Fruit fly (Drosophila melanogaster) whole organism, embryonic: ENCODE results near the gene CG17996.

Experiments
- Bdp1 ChIP-seq: fragments of 200-800 bp; sonication (Bioruptor generic); optimal IDR thresholded peaks from 3 replicates; lab custom pipeline; 2016; ENCODE audit warnings: missing biosample characterization, missing genetic modification characterization
- CG10462 ChIP-seq: fragments of 200-800 bp; sonication (Bioruptor generic); optimal IDR thresholded peaks from 2 replicates; lab custom pipeline; 2016; ENCODE audit warnings: missing biosample characterization, missing genetic modification characterization
- CG11456 ChIP-seq: fragments of 200-800 bp; sonication (Bioruptor generic); IDR thresholded peaks from 3 replicates; pipeline ENCODE4 v1.3.6; 2022; ENCODE audit warnings: missing biosample characterization, missing genetic modification characterization
- CG11695 ChIP-seq: fragments of 200-800 bp; sonication (Bioruptor generic); IDR thresholded peaks from 3 replicates; pipeline ENCODE4 v1.3.6; 2022; ENCODE audit warnings: missing biosample characterization, missing genetic modification characterization
- CG12769 ChIP-seq: fragments of 200-800 bp; sonication (Bioruptor generic); optimal IDR thresholded peaks from 2 replicates; lab custom pipeline; 2019; ENCODE audit warnings: missing biosample characterization, mild to moderate bottlenecking, missing genetic modification characterization, moderate library complexity
- CG17361 ChIP-seq: fragments of 200-800 bp; sonication (Bioruptor generic); IDR thresholded peaks from 3 replicates; pipeline ENCODE4 v1.3.6; 2022; ENCODE audit warnings: missing biosample characterization, missing genetic modification characterization
- CG17385 ChIP-seq: fragments of 200-800 bp; sonication (Bioruptor generic); optimal IDR thresholded peaks from 3 replicates; lab custom pipeline; 2018; ENCODE audit warnings: missing biosample characterization, mild to moderate bottlenecking, missing genetic modification characterization
- CG31388 ChIP-seq: fragments of 200-800 bp; sonication (Bioruptor generic); optimal IDR thresholded peaks from 2 replicates; lab custom pipeline; 2016; ENCODE audit warnings: missing biosample characterization, missing genetic modification characterization
- CG3838 ChIP-seq: fragments of 200-800 bp; sonication (Bioruptor generic); optimal IDR thresholded peaks from 3 replicates; lab custom pipeline; 2016; ENCODE audit warnings: missing biosample characterization, missing genetic modification characterization
- CG4328 ChIP-seq: fragments of 200-800 bp; sonication (Bioruptor generic); optimal IDR thresholded peaks from 3 replicates; lab custom pipeline; 2017; ENCODE audit warnings: missing biosample characterization, missing genetic modification reagents, missing genetic modification characterization
- CG4404 ChIP-seq: fragments of 200-800 bp; sonication (Bioruptor generic); IDR thresholded peaks from 2 replicates; pipeline ENCODE4 v1.3.6; 2022; ENCODE audit warnings: missing biosample characterization, missing genetic modification characterization
- CG4617 ChIP-seq: fragments of 200-800 bp; sonication (Bioruptor generic); optimal IDR thresholded peaks from 3 replicates; lab custom pipeline; 2016; ENCODE audit warnings: missing biosample characterization, missing genetic modification characterization, borderline replicate concordance
- CG5953 ChIP-seq: fragments of 200-800 bp; sonication (Bioruptor generic); IDR thresholded peaks from 2 replicates; pipeline ENCODE4 v1.3.6; 2022; ENCODE audit warnings: missing biosample characterization, missing genetic modification characterization
- CG7987 ChIP-seq: fragments of 200-800 bp; sonication (Bioruptor generic); optimal IDR thresholded peaks from 2 replicates; lab custom pipeline; 2018; ENCODE audit warnings: missing biosample characterization, mild to moderate bottlenecking, missing genetic modification characterization, moderate library complexity
- Doc2 ChIP-seq: fragments of 200-800 bp; sonication (Bioruptor generic); IDR thresholded peaks from 2 replicates; pipeline ENCODE4 v1.3.6; 2022; ENCODE audit warnings: missing biosample characterization, missing genetic modification characterization
- Ets97D ChIP-seq: fragments of 200-800 bp; sonication (Bioruptor generic); optimal IDR thresholded peaks from 3 replicates; lab custom pipeline; 2016; ENCODE audit warnings: missing biosample characterization, missing genetic modification characterization
- Lhr ChIP-seq: fragments of 200-800 bp; sonication (Bioruptor generic); optimal IDR thresholded peaks from 3 replicates; lab custom pipeline; 2017; ENCODE audit warnings: mild to moderate bottlenecking, missing biosample characterization, missing genetic modification reagents, missing genetic modification characterization
- Max ChIP-seq: fragments of 200-800 bp; sonication (Bioruptor generic); optimal IDR thresholded peaks from 2 replicates; lab custom pipeline; 2016; ENCODE audit warnings: missing biosample characterization, mild to moderate bottlenecking, missing genetic modification characterization
- NfI ChIP-seq: fragments of 200-800 bp; sonication (Bioruptor generic); optimal IDR thresholded peaks from 3 replicates; lab custom pipeline; 2018; ENCODE audit warnings: missing biosample characterization, mild to moderate bottlenecking, missing genetic modification characterization, moderate library complexity
- Oli ChIP-seq: fragments of 200-800 bp; sonication (Bioruptor generic); optimal IDR thresholded peaks from 2 replicates; lab custom pipeline; 2018; ENCODE audit warnings: missing biosample characterization, mild to moderate bottlenecking, missing genetic modification characterization, moderate library complexity
- Pdp1 ChIP-seq, 2 experiments: fragments of 200-800 bp; sonication (Bioruptor generic); optimal IDR thresholded peaks; 3 replicates each; lab custom pipeline; 2016; ENCODE audit warnings: missing biosample characterization in 2 of 2, missing genetic modification characterization in 2 of 2, mild to moderate bottlenecking in 1 of 2, moderate library complexity in 1 of 2
- Rfx ChIP-seq: fragments of 200-800 bp; sonication (Bioruptor generic); IDR thresholded peaks from 2 replicates; pipeline ENCODE4 v1.3.6; 2022; ENCODE audit warnings: missing biosample characterization, missing genetic modification characterization
- Tbp ChIP-seq: fragments of >200 bp; optimal IDR thresholded peaks from 2 replicates; lab custom pipeline; 2018; ENCODE audit warnings: missing biosample characterization, missing genetic modification characterization
- Xrp1 ChIP-seq: fragments of 200-800 bp; sonication (Bioruptor generic); IDR thresholded peaks from 2 replicates; pipeline ENCODE4 v1.3.6; 2022; ENCODE audit warnings: missing biosample characterization, missing genetic modification characterization
- ab ChIP-seq: fragments of 200-800 bp; sonication (Bioruptor generic); optimal IDR thresholded peaks from 2 replicates; lab custom pipeline; 2016; ENCODE audit warnings: missing biosample characterization, missing genetic modification characterization
- cas ChIP-seq: fragments of 200-800 bp; sonication (Bioruptor generic); IDR thresholded peaks from 2 replicates; pipeline ENCODE4 v1.3.6; 2022; ENCODE audit warnings: missing biosample characterization, missing genetic modification characterization
- ci ChIP-seq: fragments of 200-800 bp; sonication (Bioruptor generic); IDR thresholded peaks from 3 replicates; pipeline ENCODE4 v1.3.6; 2022; ENCODE audit warnings: missing biosample characterization, missing genetic modification characterization
- crc ChIP-seq: fragments of 200-800 bp; sonication (Bioruptor generic); optimal IDR thresholded peaks from 2 replicates; lab custom pipeline; 2016; ENCODE audit warnings: missing biosample characterization, missing genetic modification characterization
- dimm ChIP-seq: fragments of 200-800 bp; sonication (Bioruptor generic); IDR thresholded peaks from 2 replicates; pipeline ENCODE4 v1.3.6; 2022; ENCODE audit warnings: missing biosample characterization, missing genetic modification characterization
- ems ChIP-seq: fragments of 200-800 bp; sonication (Bioruptor generic); optimal IDR thresholded peaks from 3 replicates; lab custom pipeline; 2016; ENCODE audit warnings: missing biosample characterization, missing genetic modification characterization
- eve ChIP-seq, 2 experiments: fragments of >200 bp; optimal IDR thresholded peaks; 2 replicates each; lab custom pipeline; 2017; ENCODE audit warnings: missing biosample characterization in 2 of 2, missing genetic modification characterization in 2 of 2
- ewg ChIP-seq: fragments of 200-800 bp; sonication (Bioruptor generic); optimal IDR thresholded peaks from 3 replicates; lab custom pipeline; 2017; ENCODE audit warnings: mild to moderate bottlenecking, missing biosample characterization, missing genetic modification reagents, missing genetic modification characterization
- grn ChIP-seq: fragments of 200-800 bp; sonication (Bioruptor generic); optimal IDR thresholded peaks from 3 replicates; lab custom pipeline; 2017; ENCODE audit warnings: missing biosample characterization, missing genetic modification characterization
- h ChIP-seq: fragments of >200 bp; optimal IDR thresholded peaks from 2 replicates; lab custom pipeline; 2017
- her ChIP-seq: fragments of 200-800 bp; sonication (Bioruptor generic); optimal IDR thresholded peaks from 2 replicates; lab custom pipeline; 2016; ENCODE audit warnings: missing biosample characterization, missing genetic modification characterization
- klu ChIP-seq: fragments of 200-800 bp; sonication (Bioruptor generic); IDR thresholded peaks from 2 replicates; pipeline ENCODE4 v1.3.6; 2022; ENCODE audit warnings: missing biosample characterization, missing genetic modification characterization
- lmd ChIP-seq: fragments of 200-800 bp; sonication (Bioruptor generic); IDR thresholded peaks from 2 replicates; pipeline ENCODE4 v1.3.6; 2022; ENCODE audit warnings: missing biosample characterization, missing genetic modification characterization
- maf-S ChIP-seq: fragments of 200-800 bp; sonication (Bioruptor generic); optimal IDR thresholded peaks from 2 replicates; lab custom pipeline; 2016; ENCODE audit warnings: missing biosample characterization, missing genetic modification characterization
- mld ChIP-seq: fragments of 200-800 bp; sonication (Bioruptor generic); IDR thresholded peaks from 3 replicates; pipeline ENCODE4 v1.3.6; 2022; ENCODE audit warnings: missing biosample characterization, missing genetic modification characterization; ENCODE audit not compliant: partially characterized antibody
- oc ChIP-seq: fragments of 200-800 bp; sonication (Bioruptor generic); optimal IDR thresholded peaks from 2 replicates; lab custom pipeline; 2018; ENCODE audit warnings: missing biosample characterization, mild to moderate bottlenecking, missing genetic modification characterization, moderate library complexity
- pnt ChIP-seq: fragments of 200-800 bp; sonication (Bioruptor generic); optimal IDR thresholded peaks from 3 replicates; lab custom pipeline; 2016; ENCODE audit warnings: missing biosample characterization, missing genetic modification characterization
- sens-2 ChIP-seq: fragments of 200-800 bp; sonication (Bioruptor generic); IDR thresholded peaks from 2 replicates; pipeline ENCODE4 v1.3.6; 2022; ENCODE audit warnings: missing biosample characterization, missing genetic modification characterization
- seq ChIP-seq: fragments of 200-800 bp; sonication (Bioruptor generic); IDR thresholded peaks from 2 replicates; pipeline ENCODE4 v1.3.6; 2022; ENCODE audit warnings: missing biosample characterization, missing genetic modification characterization
- tio ChIP-seq: fragments of 200-800 bp; sonication (Bioruptor generic); optimal IDR thresholded peaks from 2 replicates; lab custom pipeline; 2017; ENCODE audit warnings: missing biosample characterization, missing genetic modification characterization, inconsistent platforms
- tll ChIP-seq, 2 experiments: fragments of 200-800 bp in 1 of 2; fragments of >200 bp in 1 of 2; sonication (Bioruptor generic) in 1 of 2; optimal IDR thresholded peaks; 2 replicates each; lab custom pipeline; 2017 to 2019; ENCODE audit warnings: missing biosample characterization in 2 of 2, missing genetic modification characterization in 2 of 2, mild to moderate bottlenecking in 1 of 2, moderate library complexity in 1 of 2

The CG17996 gene

dm6 chr2L:16711891-16712290 is 18.9 kb downstream of the CG17996 start (continued):
- TF ChIP-seq Oli (tag; lab: Kevin White, UChicago) (no peak), CG31388 (no peak), CG11695 (GFP tag; lab: Robert Waterston, UW) (no peak), her (GFP tag; lab: Kevin White, UChicago) (no peak), CG4404 (no peak), ab (no peak), Doc2 (no peak), dimm (GFP tag; lab: Robert Waterston, UW) (no peak), ci (GFP tag; lab: Robert Waterston, UW) (0 out of 3 replicates have a peak, but pooled peaks have one; percentile 36), Ets97D (GFP tag; lab: Kevin White, UChicago) (no peak), CG4328 (GFP tag; lab: Kevin White, UChicago) (no peak), Pdp1 (GFP tag; optimal IDR thresholded peaks at IDR 0.05; lab: Kevin White, UChicago) (no peak), klu (GFP tag; lab: Robert Waterston, UW) (no peak), CG3838 (GFP tag; lab: Kevin White, UChicago) (no peak), h (lab: Kevin White, UChicago) (no peak), maf-S (GFP tag; lab: Kevin White, UChicago) (no peak), CG17385 (GFP tag; lab: Kevin White, UChicago) (no peak), CG10462 (no peak), CG12769 (tag; lab: Kevin White, UChicago) (no peak), ewg (GFP tag; lab: Kevin White, UChicago) (no peak), seq (GFP tag; lab: Robert Waterston, UW) (no peak), CG11456 (GFP tag; lab: Robert Waterston, UW) (no peak), mld (GFP tag; lab: Robert Waterston, UW) (no peak), ems (GFP tag; lab: Kevin White, UChicago) (no peak), tll (GFP tag; optimal IDR thresholded peaks at IDR 0.05; lab: Kevin White, UChicago) (no peak), NfI (GFP tag; lab: Kevin White, UChicago) (no peak), grn (GFP tag; lab: Kevin White, UChicago) (peak; percentile 65), Lhr (GFP tag; lab: Kevin White, UChicago) (no peak), cas (GFP tag; lab: Robert Waterston, UW) (no peak), crc (GFP tag; lab: Kevin White, UChicago) (no peak), tio (GFP tag; lab: Kevin White, UChicago) (no peak), lmd (no peak), Xrp1 (no peak), Tbp (GFP tag; lab: Kevin White, UChicago) (no peak), CG17361 (GFP tag; lab: Robert Waterston, UW) (no peak), sens-2 (GFP tag; lab: Robert Waterston, UW) (no peak), Max (GFP tag; lab: Kevin White, UChicago) (no peak), eve (GFP tag; optimal IDR thresholded peaks at IDR 0.05; lab: Kevin White, UChicago) (peak in 1 of 2 experiments; percentile 28), CG5953 (GFP tag; lab: Robert Waterston, UW) (no peak), Rfx (GFP tag; lab: Robert Waterston, UW) (no peak), CG4617 (no peak), CG7987 (GFP tag; lab: Kevin White, UChicago) (no peak), oc (peak; percentile 2), Bdp1 (GFP tag; lab: Kevin White, UChicago) (no peak), pnt (no peak)
